Fruit fly (Drosophila melanogaster) whole organism, prepupa: ENCODE measurements around the gene CG31441.

Experiments
- Blimp-1 ChIP-seq: fragments of 200-800 bp; sonication (Bioruptor generic); optimal IDR thresholded peaks from 3 replicates; lab custom pipeline; 2017; ENCODE audit warnings: missing biosample characterization, missing genetic modification characterization, mild to moderate bottlenecking, moderate library complexity, missing genetic modification reagents
- CG10631 ChIP-seq: fragments of 200-800 bp; sonication (Bioruptor generic); optimal IDR thresholded peaks from 2 replicates; lab custom pipeline; 2016; ENCODE audit warnings: missing biosample characterization, missing genetic modification characterization
- CG10669 ChIP-seq: fragments of 200-800 bp; sonication (Bioruptor generic); optimal IDR thresholded peaks from 3 replicates; lab custom pipeline; 2018; ENCODE audit warnings: missing biosample characterization, mild to moderate bottlenecking, missing genetic modification characterization, moderate library complexity
- CG11294 ChIP-seq: fragments of 200-800 bp; sonication (Bioruptor generic); IDR thresholded peaks from 2 replicates; pipeline ENCODE4 v1.3.6; 2022; ENCODE audit warnings: missing biosample characterization, missing genetic modification characterization
- CG11762 ChIP-seq: fragments of 200-800 bp; sonication (Bioruptor generic); optimal IDR thresholded peaks from 3 replicates; lab custom pipeline; 2016; ENCODE audit warnings: missing biosample characterization, missing genetic modification characterization; ENCODE audit not compliant: insufficient read depth
- CG11902 ChIP-seq: fragments of 200-800 bp; sonication (Bioruptor generic); optimal IDR thresholded peaks from 3 replicates; lab custom pipeline; 2016; ENCODE audit warnings: missing biosample characterization, missing genetic modification characterization
- CG15336 ChIP-seq: fragments of 200-800 bp; sonication (Bioruptor generic); IDR thresholded peaks from 2 replicates; pipeline ENCODE4 v1.3.6; 2022; ENCODE audit warnings: missing biosample characterization, missing genetic modification characterization
- CG1621 ChIP-seq: fragments of 200-800 bp; sonication (Bioruptor generic); optimal IDR thresholded peaks from 3 replicates; lab custom pipeline; 2018; ENCODE audit warnings: missing biosample characterization, mild to moderate bottlenecking, missing genetic modification characterization
- CG31627 ChIP-seq: fragments of 200-800 bp; sonication (Bioruptor generic); optimal IDR thresholded peaks from 3 replicates; lab custom pipeline; 2016; ENCODE audit warnings: missing biosample characterization, missing genetic modification characterization
- CG32006 ChIP-seq: fragments of 200-800 bp; sonication (Bioruptor generic); optimal IDR thresholded peaks from 3 replicates; lab custom pipeline; 2017; ENCODE audit warnings: missing biosample characterization, mild to moderate bottlenecking, missing genetic modification characterization
- CG34406 ChIP-seq: fragments of 200-800 bp; sonication (Bioruptor generic); optimal IDR thresholded peaks from 3 replicates; lab custom pipeline; 2016; ENCODE audit warnings: missing biosample characterization, missing genetic modification characterization
- CG3919 ChIP-seq: fragments of 200-800 bp; sonication (Bioruptor generic); optimal IDR thresholded peaks from 3 replicates; lab custom pipeline; 2016; ENCODE audit warnings: missing biosample characterization, missing genetic modification characterization
- CG4318 ChIP-seq: fragments of 200-800 bp; sonication (Bioruptor generic); optimal IDR thresholded peaks from 3 replicates; lab custom pipeline; 2017; ENCODE audit warnings: missing biosample characterization, mild to moderate bottlenecking, missing genetic modification characterization
- CG6163 ChIP-seq: fragments of 200-800 bp; sonication (Bioruptor generic); IDR thresholded peaks from 3 replicates; pipeline ENCODE4 v1.3.6; 2022; ENCODE audit warnings: missing biosample characterization, missing genetic modification characterization
- CG6276 ChIP-seq: fragments of 200-800 bp; sonication (Bioruptor generic); optimal IDR thresholded peaks from 2 replicates; lab custom pipeline; 2017; ENCODE audit warnings: missing biosample characterization, mild to moderate bottlenecking, missing genetic modification characterization
- CG6792 ChIP-seq: fragments of 200-800 bp; sonication (Bioruptor generic); optimal IDR thresholded peaks from 3 replicates; lab custom pipeline; 2016; ENCODE audit warnings: missing biosample characterization, missing genetic modification characterization
- CG6808 ChIP-seq: fragments of 200-800 bp; sonication (Bioruptor generic); optimal IDR thresholded peaks from 3 replicates; lab custom pipeline; 2017; ENCODE audit warnings: missing biosample characterization, missing genetic modification characterization, mild to moderate bottlenecking, moderate library complexity, missing genetic modification reagents
- CG6854 ChIP-seq: fragments of 200-800 bp; sonication (Bioruptor generic); optimal IDR thresholded peaks from 2 replicates; lab custom pipeline; 2017; ENCODE audit warnings: missing biosample characterization, mild to moderate bottlenecking, missing genetic modification characterization
- CG7368 ChIP-seq: fragments of 200-800 bp; sonication (Bioruptor generic); optimal IDR thresholded peaks from 3 replicates; lab custom pipeline; 2016; ENCODE audit warnings: missing biosample characterization, missing genetic modification characterization
- CG8119 ChIP-seq: fragments of 200-800 bp; sonication (Bioruptor generic); IDR thresholded peaks from 3 replicates; pipeline ENCODE4 v1.3.6; 2022; ENCODE audit warnings: missing biosample characterization, missing genetic modification characterization
- CG8319 ChIP-seq: fragments of 200-800 bp; sonication (Bioruptor generic); optimal IDR thresholded peaks from 3 replicates; lab custom pipeline; 2016; ENCODE audit warnings: missing biosample characterization, missing genetic modification characterization
- CG8632 ChIP-seq: fragments of 200-800 bp; sonication (Bioruptor generic); optimal IDR thresholded peaks from 3 replicates; lab custom pipeline; 2016; ENCODE audit warnings: missing biosample characterization, missing genetic modification characterization
- CG9139 ChIP-seq: fragments of 200-800 bp; sonication (Bioruptor generic); optimal IDR thresholded peaks from 3 replicates; lab custom pipeline; 2017; ENCODE audit warnings: missing biosample characterization, mild to moderate bottlenecking, missing genetic modification characterization
- Eip75B ChIP-seq: fragments of 200-800 bp; sonication (Bioruptor generic); optimal IDR thresholded peaks from 3 replicates; lab custom pipeline; 2016; ENCODE audit warnings: missing biosample characterization, missing genetic modification characterization
- Eip78C ChIP-seq: fragments of 200-800 bp; sonication (Bioruptor generic); peaks from one replicate; lab custom pipeline; 2016; ENCODE audit warnings: missing biosample characterization, missing genetic modification characterization
- Eip93F ChIP-seq: fragments of 200-800 bp; sonication (Bioruptor generic); optimal IDR thresholded peaks from 2 replicates; lab custom pipeline; 2016; ENCODE audit warnings: missing biosample characterization, mild to moderate bottlenecking, missing genetic modification characterization
- Ets21C ChIP-seq: fragments of 200-800 bp; sonication (Bioruptor generic); optimal IDR thresholded peaks from 3 replicates; lab custom pipeline; 2016; ENCODE audit warnings: missing biosample characterization, missing genetic modification characterization
- Ets96B ChIP-seq: fragments of 200-800 bp; optimal IDR thresholded peaks from 2 replicates; lab custom pipeline; 2019; ENCODE audit warnings: missing biosample characterization, mild to moderate bottlenecking, missing genetic modification characterization, moderate library complexity
- Gug ChIP-seq: fragments of 200-800 bp; sonication (Bioruptor generic); IDR thresholded peaks from 2 replicates; pipeline ENCODE4 v1.3.6; 2022; ENCODE audit warnings: missing biosample characterization, missing genetic modification characterization
- Hr38 ChIP-seq: sonication (Bioruptor generic); optimal IDR thresholded peaks from 2 replicates; lab custom pipeline; 2016; ENCODE audit warnings: missing biosample characterization, missing genetic modification characterization
- Hr4 ChIP-seq: fragments of 200-800 bp; sonication (Bioruptor generic); optimal IDR thresholded peaks from 3 replicates; lab custom pipeline; 2016; ENCODE audit warnings: missing biosample characterization, missing genetic modification characterization
- Lpt ChIP-seq: fragments of 200-800 bp; sonication (Bioruptor generic); optimal IDR thresholded peaks from 3 replicates; lab custom pipeline; 2016; ENCODE audit warnings: missing biosample characterization, missing genetic modification characterization
- Met ChIP-seq: fragments of 200-800 bp; sonication (Bioruptor generic); optimal IDR thresholded peaks from 3 replicates; lab custom pipeline; 2016; ENCODE audit warnings: missing biosample characterization, missing genetic modification characterization
- Smox ChIP-seq: fragments of 200-800 bp; sonication (Bioruptor generic); optimal IDR thresholded peaks from 3 replicates; lab custom pipeline; 2016; ENCODE audit warnings: missing biosample characterization, missing genetic modification characterization
- Sox102F ChIP-seq: fragments of 200-800 bp; sonication (Bioruptor generic); optimal IDR thresholded peaks from 2 replicates; lab custom pipeline; 2016; ENCODE audit warnings: missing biosample characterization, mild to moderate bottlenecking, missing genetic modification characterization
- Sox14 ChIP-seq: fragments of 200-800 bp; sonication (Bioruptor generic); optimal IDR thresholded peaks from 3 replicates; lab custom pipeline; 2016; ENCODE audit warnings: missing biosample characterization, missing genetic modification characterization
- Sox15 ChIP-seq: fragments of 200-800 bp; sonication (Bioruptor generic); optimal IDR thresholded peaks from 3 replicates; lab custom pipeline; 2016; ENCODE audit warnings: missing biosample characterization, missing genetic modification characterization
- achi ChIP-seq: fragments of 200-800 bp; sonication (Bioruptor generic); optimal IDR thresholded peaks from 3 replicates; lab custom pipeline; 2016; ENCODE audit warnings: missing biosample characterization, missing genetic modification characterization
- acj6 ChIP-seq: fragments of 200-800 bp; sonication (Bioruptor generic); optimal IDR thresholded peaks from 3 replicates; lab custom pipeline; 2016; ENCODE audit warnings: missing biosample characterization, missing genetic modification characterization
- cyc ChIP-seq: fragments of 200-800 bp; sonication (Bioruptor generic); optimal IDR thresholded peaks from 3 replicates; lab custom pipeline; 2016; ENCODE audit warnings: missing biosample characterization, missing genetic modification characterization
- dac ChIP-seq: fragments of 200-800 bp; sonication (Bioruptor generic); optimal IDR thresholded peaks from 2 replicates; lab custom pipeline; 2017; ENCODE audit warnings: missing biosample characterization, mild to moderate bottlenecking, missing genetic modification characterization
- eg ChIP-seq: fragments of 200-800 bp; sonication (Bioruptor generic); IDR thresholded peaks from 3 replicates; pipeline ENCODE4 v1.3.6; 2022; ENCODE audit warnings: missing biosample characterization, missing genetic modification characterization
- esn ChIP-seq: fragments of 200-800 bp; sonication (Bioruptor generic); optimal IDR thresholded peaks from 2 replicates; lab custom pipeline; 2016; ENCODE audit warnings: missing biosample characterization, mild to moderate bottlenecking, missing genetic modification characterization, moderate library complexity
- fd59A ChIP-seq: fragments of 200-800 bp; sonication (Bioruptor generic); optimal IDR thresholded peaks from 2 replicates; lab custom pipeline; 2017; ENCODE audit warnings: missing biosample characterization, mild to moderate bottlenecking, missing genetic modification characterization, missing genetic modification reagents
- fd85E ChIP-seq: fragments of 200-800 bp; sonication (Bioruptor generic); optimal IDR thresholded peaks from 3 replicates; lab custom pipeline; 2016; ENCODE audit warnings: missing biosample characterization, missing genetic modification characterization
- fkh ChIP-seq: fragments of 200-800 bp; sonication (Bioruptor generic); optimal IDR thresholded peaks from 3 replicates; lab custom pipeline; 2017; ENCODE audit warnings: missing biosample characterization, mild to moderate bottlenecking, missing genetic modification characterization, moderate library complexity
- lz ChIP-seq: fragments of 200-800 bp; sonication (Bioruptor generic); optimal IDR thresholded peaks from 3 replicates; lab custom pipeline; 2016; ENCODE audit warnings: missing biosample characterization, missing genetic modification characterization
- net ChIP-seq: fragments of 200-800 bp; sonication (Bioruptor generic); optimal IDR thresholded peaks from 3 replicates; lab custom pipeline; 2016; ENCODE audit warnings: missing biosample characterization, missing genetic modification characterization
- pdm3 ChIP-seq: fragments of 200-800 bp; sonication (Bioruptor generic); optimal IDR thresholded peaks from 3 replicates; lab custom pipeline; 2016; ENCODE audit warnings: missing biosample characterization, missing genetic modification characterization
- salr ChIP-seq, 2 experiments: fragments of 200-800 bp; sonication (Bioruptor generic); optimal IDR thresholded peaks; 3 replicates each; lab custom pipeline; 2016 to 2018; ENCODE audit warnings: missing biosample characterization in 2 of 2, missing genetic modification characterization in 2 of 2, mild to moderate bottlenecking in 1 of 2
- svp ChIP-seq: fragments of 200-800 bp; sonication (Bioruptor generic); peaks from one replicate; lab custom pipeline; 2016; ENCODE audit warnings: missing biosample characterization, missing genetic modification characterization
- topi ChIP-seq: fragments of 200-800 bp; sonication (Bioruptor generic); optimal IDR thresholded peaks from 3 replicates; lab custom pipeline; 2016; ENCODE audit warnings: missing biosample characterization, missing genetic modification characterization
- vri ChIP-seq: fragments of 200-800 bp; sonication (Bioruptor generic); optimal IDR thresholded peaks from 3 replicates; lab custom pipeline; 2016; ENCODE audit warnings: missing biosample characterization, mild to moderate bottlenecking, missing genetic modification characterization

Gene CG31441

dm6 chr3R:11269013-11269412, 32.9 kb downstream of the CG31441 start:
- TF ChIP-seq eg (peak; percentile 39; the same call in 1 of the 3 replicates), CG8319 (GFP tag; lab: Kevin White, UChicago) (peak; percentile 4), vri (GFP tag; lab: Kevin White, UChicago) (peak; percentile 30), CG1621 (tag; lab: Kevin White, UChicago) (peak; percentile 25), Eip78C (GFP tag; lab: Kevin White, UChicago) (peak; percentile 87), CG11902 (no peak), CG8119 (GFP tag; lab: Robert Waterston, UW) (no peak), Hr38 (GFP tag; lab: Kevin White, UChicago) (no peak), svp (GFP tag; lab: Kevin White, UChicago) (peak; percentile 50), Hr4 (GFP tag; lab: Kevin White, UChicago) (peak; percentile 60), fd85E (GFP tag; lab: Kevin White, UChicago) (peak; percentile 11), esn (GFP tag; lab: Kevin White, UChicago) (no peak), CG31627 (peak; percentile 33), Smox (peak; percentile 9), salr (GFP tag; optimal IDR thresholded peaks at IDR 0.05; lab: Kevin White, UChicago) (peak in 1 of 2 experiments; percentile 61), CG7368 (GFP tag; lab: Kevin White, UChicago) (peak; percentile 57), Gug (GFP tag; lab: Robert Waterston, UW) (no peak; the same call in 1 of the 2 replicates), CG34406 (GFP tag; lab: Kevin White, UChicago) (peak; percentile 24), acj6 (peak; percentile 62), topi (GFP tag; lab: Kevin White, UChicago) (peak; percentile 53), Ets96B (tag; lab: Kevin White, UChicago) (peak; percentile 38), CG9139 (GFP tag; lab: Kevin White, UChicago) (peak; percentile 54), CG11762 (peak; percentile 45), lz (GFP tag; lab: Kevin White, UChicago) (peak; percentile 47), CG32006 (GFP tag; lab: Kevin White, UChicago) (peak; percentile 53), CG6276 (GFP tag; lab: Kevin White, UChicago) (peak; percentile 39), Met (GFP tag; lab: Kevin White, UChicago) (peak; percentile 63), Sox15 (GFP tag; lab: Kevin White, UChicago) (no peak), CG10631 (GFP tag; lab: Kevin White, UChicago) (peak; percentile 16), CG15336 (GFP tag; lab: Robert Waterston, UW) (no peak), CG6808 (GFP tag; lab: Kevin White, UChicago) (peak; percentile 38), CG10669 (GFP tag; lab: Kevin White, UChicago) (peak; percentile 64), dac (GFP tag; lab: Kevin White, UChicago) (peak; percentile 74), net (GFP tag; lab: Kevin White, UChicago) (peak; percentile 45), CG3919 (GFP tag; lab: Kevin White, UChicago) (peak; percentile 83), CG6854 (GFP tag; lab: Kevin White, UChicago) (no peak), fd59A (GFP tag; lab: Kevin White, UChicago) (peak; percentile 37), CG6163 (GFP tag; lab: Robert Waterston, UW) (peak; percentile 65), Sox102F (peak; percentile 37), pdm3 (peak; percentile 71), CG6792 (peak; percentile 43), Eip93F (GFP tag; lab: Kevin White, UChicago) (no peak), Lpt (peak; percentile 8), CG8632 (peak; percentile 13), Blimp-1 (GFP tag; lab: Kevin White, UChicago) (no peak), CG11294 (GFP tag; lab: Robert Waterston, UW) (no peak), CG4318 (GFP tag; lab: Kevin White, UChicago) (no peak), fkh (GFP tag; lab: Kevin White, UChicago) (no peak), Ets21C (GFP tag; lab: Kevin White, UChicago) (no peak), achi (GFP tag; lab: Kevin White, UChicago) (peak; percentile 61), cyc (GFP tag; lab: Kevin White, UChicago) (peak; percentile 46), Sox14 (GFP tag; lab: Kevin White, UChicago) (peak; percentile 21), Eip75B (GFP tag; lab: Kevin White, UChicago) (peak; percentile 47)
